Worm (Caenorhabditis elegans) whole organism, young adult: ENCODE results near the gene rrp-8.
A peak's percentile ranks its signal among the peaks of the same experiment; 100 is the strongest.

Experiments
- C06A6.2 ChIP-seq: fragments of 200-800 bp; sonication (Bioruptor generic); conservative IDR thresholded peaks from 2 replicates; pipeline ENCODE4 v1.3.6; 2022; ENCODE audit warnings: missing genetic modification characterization, missing compliant biosample characterization
- C17E4.6 ChIP-seq: fragments of 200-800 bp; sonication (Bioruptor generic); IDR thresholded peaks from 2 replicates; pipeline ENCODE4 v1.3.6; 2022; ENCODE audit warnings: missing genetic modification reagents, missing genetic modification characterization, missing compliant biosample characterization
- F23B12.7 ChIP-seq: sonication (generic microtip); optimal IDR thresholded peaks from 2 replicates; lab custom pipeline; 2017; ENCODE audit warnings: missing genetic modification characterization, mild to moderate bottlenecking, missing compliant biosample characterization, antibody characterized with exemption, moderate library complexity; ENCODE audit not compliant: insufficient read depth
- F33H1.4 ChIP-seq: fragments of 200-800 bp; sonication (Bioruptor generic); IDR thresholded peaks from 2 replicates; pipeline ENCODE4 v1.3.6; 2022; ENCODE audit warnings: missing genetic modification reagents, missing genetic modification characterization, missing compliant biosample characterization
- F37B4.10 ChIP-seq: fragments of 200-800 bp; sonication (Bioruptor generic); IDR thresholded peaks from 2 replicates; pipeline ENCODE4 v1.3.6; 2022; ENCODE audit warnings: missing genetic modification characterization, missing compliant biosample characterization
- T07F8.4 ChIP-seq: sonication (generic microtip); optimal IDR thresholded peaks from 2 replicates; lab custom pipeline; 2016; ENCODE audit warnings: mild to moderate bottlenecking, missing genetic modification characterization, moderate library complexity, missing compliant biosample characterization
- T26A5.8 ChIP-seq: sonication (generic microtip); optimal IDR thresholded peaks from 2 replicates; lab custom pipeline; 2016; ENCODE audit warnings: missing genetic modification characterization, missing compliant biosample characterization
- Y53F4B.3 ChIP-seq: fragments of 200-800 bp; sonication (Bioruptor generic); IDR thresholded peaks from 2 replicates; pipeline ENCODE4 v1.3.6; 2022; ENCODE audit warnings: missing genetic modification reagents, missing genetic modification characterization, missing compliant biosample characterization
- Y56A3A.18 ChIP-seq: fragments of 200-800 bp; sonication (Bioruptor generic); IDR thresholded peaks from 2 replicates; pipeline ENCODE4 v1.3.6; 2022; ENCODE audit warnings: missing genetic modification reagents, missing genetic modification characterization, missing compliant biosample characterization
- ZK185.1 ChIP-seq: sonication (generic microtip); optimal IDR thresholded peaks from 2 replicates; lab custom pipeline; 2016; ENCODE audit warnings: mild to moderate bottlenecking, missing genetic modification characterization, missing compliant biosample characterization; ENCODE audit not compliant: poor library complexity, severe bottlenecking
- aptf-2 ChIP-seq: fragments of 200-800 bp; sonication (Bioruptor generic); conservative IDR thresholded peaks from 2 replicates; pipeline ENCODE4 v1.3.6; 2022; ENCODE audit warnings: missing genetic modification reagents, missing genetic modification characterization, missing compliant biosample characterization
- athp-1 ChIP-seq: sonication (generic microtip); optimal IDR thresholded peaks from 2 replicates; lab custom pipeline; 2017; ENCODE audit warnings: mild to moderate bottlenecking, missing genetic modification characterization, missing compliant biosample characterization
- attf-5 ChIP-seq: fragments of 200-800 bp; sonication (Bioruptor generic); optimal IDR thresholded peaks from 2 replicates; lab custom pipeline; 2018; ENCODE audit warnings: mild to moderate bottlenecking, missing genetic modification characterization, missing compliant biosample characterization
- cebp-1 ChIP-seq, 2 experiments: fragments of 200-800 bp in 1 of 2; sonication (Bioruptor generic) in 1 of 2; sonication (generic microtip) in 1 of 2; IDR thresholded peaks in 1 of 2; optimal IDR thresholded peaks in 1 of 2; 2 replicates each; pipeline versions ENCODE4 v1.3.6 to Lab custom; 2017 to 2022; ENCODE audit warnings: missing compliant biosample characterization in 2 of 2, missing genetic modification characterization in 2 of 2, mild to moderate bottlenecking in 1 of 2, missing genetic modification reagents in 1 of 2, moderate library complexity in 1 of 2
- ceh-27 ChIP-seq: fragments of 200-800 bp; sonication (Bioruptor generic); optimal IDR thresholded peaks from 2 replicates; lab custom pipeline; 2018; ENCODE audit warnings: mild to moderate bottlenecking, missing genetic modification characterization, moderate library complexity, missing compliant biosample characterization
- ceh-79 ChIP-seq: sonication (generic microtip); optimal IDR thresholded peaks from 2 replicates; lab custom pipeline; 2017; ENCODE audit warnings: mild to moderate bottlenecking, missing genetic modification characterization, missing compliant biosample characterization
- ceh-91 ChIP-seq: fragments of 200-800 bp; sonication (Bioruptor generic); IDR thresholded peaks from 2 replicates; pipeline ENCODE4 v1.3.6; 2022; ENCODE audit warnings: missing genetic modification reagents, missing genetic modification characterization, missing compliant biosample characterization
- dpff-1 ChIP-seq: sonication (generic microtip); optimal IDR thresholded peaks from 2 replicates; lab custom pipeline; 2017; ENCODE audit warnings: mild to moderate bottlenecking, missing genetic modification characterization, missing compliant biosample characterization
- dpl-1 ChIP-seq: fragments of 150-350 bp; optimal IDR thresholded peaks from 2 replicates; lab custom pipeline; 2014; ENCODE audit warnings: missing biosample characterization, missing genetic modification reagents, missing genetic modification characterization
- him-1 ChIP-seq: sonication (generic microtip); optimal IDR thresholded peaks from 2 replicates; lab custom pipeline; 2016; ENCODE audit warnings: missing genotype, missing genetic modification reagents, missing genetic modification characterization, missing compliant biosample characterization
- hmg-1.2 ChIP-seq: fragments of 200-800 bp; sonication (Bioruptor generic); IDR thresholded peaks from 2 replicates; pipeline ENCODE4 v1.3.6; 2022; ENCODE audit warnings: missing genetic modification reagents, missing genetic modification characterization, missing compliant biosample characterization
- hsf-1 ChIP-seq: fragments of 200-800 bp; sonication (Bioruptor generic); IDR thresholded peaks from 2 replicates; pipeline ENCODE4 v1.3.6; 2022; ENCODE audit warnings: missing genetic modification reagents, missing genetic modification characterization, missing compliant biosample characterization
- let-526 ChIP-seq: fragments of 200-800 bp; sonication (Bioruptor generic); IDR thresholded peaks from 2 replicates; pipeline ENCODE4 v1.3.6; 2022; ENCODE audit warnings: missing genetic modification reagents, missing genetic modification characterization, missing compliant biosample characterization
- let-607 ChIP-seq, 2 experiments: fragments of 200-800 bp in 1 of 2; sonication (Bioruptor generic) in 1 of 2; sonication (generic microtip) in 1 of 2; optimal IDR thresholded peaks; 2 replicates each; lab custom pipeline; 2016 to 2018; ENCODE audit warnings: mild to moderate bottlenecking in 2 of 2, missing compliant biosample characterization in 2 of 2, missing genetic modification characterization in 2 of 2, moderate library complexity in 2 of 2, missing genotype in 1 of 2
- lin-40 ChIP-seq: sonication (generic microtip); optimal IDR thresholded peaks from 2 replicates; lab custom pipeline; 2016; ENCODE audit warnings: missing genetic modification characterization, mild to moderate bottlenecking, missing compliant biosample characterization, missing genotype, missing genetic modification reagents
- lsy-27 ChIP-seq: sonication (generic microtip); optimal IDR thresholded peaks from 2 replicates; lab custom pipeline; 2017; ENCODE audit warnings: missing genetic modification characterization, mild to moderate bottlenecking, missing compliant biosample characterization, antibody characterized with exemption, missing genotype, borderline replicate concordance; ENCODE audit not compliant: insufficient read depth
- madf-8 ChIP-seq: fragments of 200-800 bp; sonication (Bioruptor generic); conservative IDR thresholded peaks from 2 replicates; pipeline ENCODE4 v1.3.6; 2022; ENCODE audit warnings: missing genetic modification reagents, missing genetic modification characterization, missing compliant biosample characterization
- mcd-1 ChIP-seq: fragments of 200-800 bp; sonication (Bioruptor generic); IDR thresholded peaks from 2 replicates; pipeline ENCODE4 v1.3.6; 2022; ENCODE audit warnings: missing genetic modification reagents, missing genetic modification characterization, missing compliant biosample characterization
- mel-28 ChIP-seq: sonication (generic microtip); optimal IDR thresholded peaks from 2 replicates; lab custom pipeline; 2016; ENCODE audit warnings: borderline replicate concordance, mild to moderate bottlenecking, missing genetic modification characterization, missing compliant biosample characterization
- nfya-1 ChIP-seq: sonication (generic microtip); optimal IDR thresholded peaks from 2 replicates; lab custom pipeline; 2017; ENCODE audit warnings: antibody characterized with exemption, missing compliant biosample characterization, missing genetic modification characterization, borderline replicate concordance; ENCODE audit not compliant: insufficient read depth
- nhr-120 ChIP-seq: fragments of 200-800 bp; sonication (Bioruptor generic); IDR thresholded peaks from 2 replicates; pipeline ENCODE4 v1.3.6; 2022; ENCODE audit warnings: missing genetic modification characterization, missing compliant biosample characterization
- nhr-90 ChIP-seq: sonication (generic microtip); optimal IDR thresholded peaks from 2 replicates; lab custom pipeline; 2016; ENCODE audit warnings: missing genotype, mild to moderate bottlenecking, missing genetic modification characterization, missing compliant biosample characterization
- pha-4 ChIP-seq: fragments of 150-350 bp; sonication (generic microtip); optimal IDR thresholded peaks from 2 replicates; lab custom pipeline; 2014; ENCODE audit warnings: missing biosample characterization, missing genetic modification reagents, missing genetic modification characterization
- snpc-3.4 ChIP-seq: sonication (generic microtip); optimal IDR thresholded peaks from 2 replicates; lab custom pipeline; 2017; ENCODE audit warnings: missing genetic modification characterization, mild to moderate bottlenecking, missing compliant biosample characterization, antibody characterized with exemption, moderate library complexity, missing genotype, missing genetic modification reagents
- tlf-1 ChIP-seq: fragments of 200-800 bp; sonication (Bioruptor generic); optimal IDR thresholded peaks from 2 replicates; lab custom pipeline; 2018; ENCODE audit warnings: mild to moderate bottlenecking, missing genetic modification characterization, missing compliant biosample characterization
- zim-3 ChIP-seq: sonication (generic microtip); optimal IDR thresholded peaks from 2 replicates; lab custom pipeline; 2017; ENCODE audit warnings: mild to moderate bottlenecking, missing genetic modification characterization, moderate library complexity, missing compliant biosample characterization
- ztf-18 ChIP-seq: sonication (generic microtip); optimal IDR thresholded peaks from 2 replicates; lab custom pipeline; 2016; ENCODE audit warnings: missing genotype, mild to moderate bottlenecking, missing genetic modification characterization, missing compliant biosample characterization
- ztf-25 ChIP-seq: fragments of 200-800 bp; sonication (Bioruptor generic); IDR thresholded peaks from 2 replicates; pipeline ENCODE4 v1.3.6; 2022; ENCODE audit warnings: missing genetic modification reagents, missing genetic modification characterization, missing compliant biosample characterization
- ztf-28 ChIP-seq: fragments of 200-800 bp; sonication (Bioruptor generic); IDR thresholded peaks from 2 replicates; pipeline ENCODE4 v1.3.6; 2022; ENCODE audit warnings: missing genetic modification reagents, missing genetic modification characterization, missing compliant biosample characterization
- ztf-3 ChIP-seq: fragments of 200-800 bp; sonication (Bioruptor generic); optimal IDR thresholded peaks from 2 replicates; lab custom pipeline; 2018; ENCODE audit warnings: mild to moderate bottlenecking, missing genetic modification characterization, missing compliant biosample characterization

rrp-8 gene

ce11 chrIV:396373-396772 lies at the start of gene rrp-8 (continued):
- no peak for TF ChIP-seq ZK185.1 (tag; lab: Kevin White, UChicago)
- no peak for TF ChIP-seq nfya-1 (tag; lab: Kevin White, UChicago)
- no peak for TF ChIP-seq T26A5.8
- no peak for TF ChIP-seq tlf-1 (GFP tag; lab: Kevin White, UChicago)
- TF ChIP-seq ceh-79 (tag; lab: Kevin White, UChicago), result no peak
- no peak; the same call in 1 of the 2 replicates for TF ChIP-seq mcd-1 (GFP tag; lab: Robert Waterston, UW)

ce11 chrIV:364983-365382 lies 31.4 kb upstream of the rrp-8 start:
- no peak for TF ChIP-seq ztf-25 (GFP tag; lab: Robert Waterston, UW)
- no peak for TF ChIP-seq let-607 (tag; optimal IDR thresholded peaks at IDR 0.05; lab: Kevin White, UChicago)
- TF ChIP-seq zim-3, result no peak
- no peak for TF ChIP-seq nhr-120 (GFP tag; lab: Robert Waterston, UW)
- TF ChIP-seq nhr-90 (tag; lab: Kevin White, UChicago), result no peak
- TF ChIP-seq T07F8.4, result no peak
- no peak for TF ChIP-seq ztf-28
- TF ChIP-seq dpff-1, result no peak
- no peak for TF ChIP-seq ceh-91 (GFP tag; lab: Robert Waterston, UW)
- no peak for TF ChIP-seq attf-5 (GFP tag; lab: Kevin White, UChicago)
- no peak for TF ChIP-seq lsy-27 (tag; lab: Kevin White, UChicago)
- no peak for TF ChIP-seq snpc-3.4 (tag; lab: Kevin White, UChicago)

- peak; percentile 14 for TF ChIP-seq ceh-27
- no peak for TF ChIP-seq C17E4.6 (GFP tag; lab: Robert Waterston, UW)
- TF ChIP-seq lin-40 (tag; lab: Kevin White, UChicago), result peak; percentile 10
- no peak for TF ChIP-seq him-1 (tag; lab: Kevin White, UChicago)
- TF ChIP-seq hsf-1 (GFP tag; lab: Robert Waterston, UW), result no peak
- no peak for TF ChIP-seq mcd-1 (GFP tag; lab: Robert Waterston, UW)
- no peak for TF ChIP-seq pha-4 (tag; lab: Kevin White, UChicago)
- TF ChIP-seq cebp-1 (GFP tag; IDR thresholded peaks at IDR 0.05; lab: Robert Waterston, UW), result no peak
- TF ChIP-seq cebp-1 (tag; optimal IDR thresholded peaks at IDR 0.05; lab: Kevin White, UChicago), result peak; percentile 19
- TF ChIP-seq madf-8 (GFP tag; lab: Robert Waterston, UW), result no peak
- no peak for TF ChIP-seq athp-1 (tag; lab: Kevin White, UChicago)
Measured at ce11 chrIV:366406-366805, 29.9 kb upstream of the rrp-8 start.

ce11 chrIV:372146-372789 lies 24.1 kb upstream of the rrp-8 start:
- no peak for TF ChIP-seq attf-5 (GFP tag; lab: Kevin White, UChicago)
- TF ChIP-seq F37B4.10, result no peak
- no peak for TF ChIP-seq mel-28 (tag; lab: Kevin White, UChicago)
- TF ChIP-seq ztf-3 (GFP tag; lab: Kevin White, UChicago), result no peak
- TF ChIP-seq F33H1.4, result 0 out of 2 replicates have a peak, but pooled peaks have one; percentile 13
- no peak for TF ChIP-seq Y56A3A.18 (GFP tag; lab: Robert Waterston, UW)
- no peak for TF ChIP-seq F23B12.7 (tag; lab: Kevin White, UChicago)
- no peak for TF ChIP-seq let-526
- no peak for TF ChIP-seq ztf-18
- TF ChIP-seq ceh-91 (GFP tag; lab: Robert Waterston, UW), result no peak
- TF ChIP-seq Y53F4B.3 (GFP tag; lab: Robert Waterston, UW), result no peak
- TF ChIP-seq dpl-1 (GFP tag; lab: Kevin White, UChicago), result no peak
- TF ChIP-seq T26A5.8, result no peak
- TF ChIP-seq hmg-1.2 (GFP tag; lab: Robert Waterston, UW), result peak; percentile 37; the same call in 1 of the 2 replicates
- TF ChIP-seq aptf-2, result 0 out of 2 replicates have a peak, but pooled peaks have one; percentile 4
- no peak for TF ChIP-seq cebp-1 (GFP tag; IDR thresholded peaks at IDR 0.05; lab: Robert Waterston, UW)
- peak; percentile 65 for TF ChIP-seq cebp-1 (tag; optimal IDR thresholded peaks at IDR 0.05; lab: Kevin White, UChicago)
- TF ChIP-seq C06A6.2 (GFP tag; lab: Robert Waterston, UW), result no peak
- TF ChIP-seq, all 124 proteins: peak for 4
